Worm (Caenorhabditis elegans) whole organism, early embryonic: Measurements from ENCODE around the gene ttll-12.

ENCODE experiments used
- B0310.2 ChIP-seq: sonication (generic microtip); optimal IDR thresholded peaks from 2 replicates; lab custom pipeline; 2016; ENCODE audit warnings: mild to moderate bottlenecking, missing genetic modification characterization, missing compliant biosample characterization
- ama-1 ChIP-seq: fragments of 150-350 bp; optimal IDR thresholded peaks from 2 replicates; lab custom pipeline; 2014
- ceh-13 ChIP-seq: fragments of 200-800 bp; sonication (Bioruptor generic); optimal IDR thresholded peaks from 2 replicates; lab custom pipeline; 2018; ENCODE audit warnings: mild to moderate bottlenecking, missing genetic modification characterization, missing compliant biosample characterization
- flt-1 ChIP-seq: fragments of 200-800 bp; sonication (Bioruptor generic); IDR thresholded peaks from 2 replicates; pipeline ENCODE4 v1.3.6; 2022; ENCODE audit warnings: missing genetic modification characterization, missing compliant biosample characterization
- hmbx-1 ChIP-seq: sonication (generic microtip); optimal IDR thresholded peaks from 2 replicates; lab custom pipeline; 2016; ENCODE audit warnings: mild to moderate bottlenecking, missing genetic modification characterization, missing compliant biosample characterization
- hmg-4 ChIP-seq: fragments of 200-800 bp; sonication (Bioruptor generic); optimal IDR thresholded peaks from 2 replicates; lab custom pipeline; 2018; ENCODE audit warnings: mild to moderate bottlenecking, missing genetic modification characterization, missing compliant biosample characterization
- hnd-1 ChIP-seq: sonication (generic microtip); optimal IDR thresholded peaks from 2 replicates; lab custom pipeline; 2016; ENCODE audit warnings: missing genetic modification characterization, missing compliant biosample characterization

DNA sequence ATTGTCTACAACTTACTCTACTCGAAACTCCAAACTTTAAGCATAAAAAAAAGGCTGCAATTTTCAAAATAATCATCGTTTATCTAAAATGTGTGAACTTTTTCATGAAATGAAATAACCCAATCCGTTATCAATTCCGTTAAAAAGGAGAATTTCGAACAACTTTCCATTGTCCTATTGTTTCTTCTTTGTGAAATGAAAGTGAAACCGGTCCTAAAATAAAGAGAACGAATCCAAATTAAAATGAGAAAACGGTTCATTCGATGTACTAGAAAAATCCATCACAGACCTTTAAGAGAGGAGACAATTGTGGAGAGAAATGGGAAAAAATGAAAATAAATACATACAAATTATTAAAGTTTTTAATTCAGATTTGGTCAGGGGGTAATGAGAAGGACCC is 43.1 kb upstream of the ttll-12 start, which contains the start of gene C01G6.9:
- TF ChIP-seq hmg-4 (GFP tag; lab: Kevin White, UChicago) (no peak), hmbx-1 (tag; lab: Kevin White, UChicago) (no peak), ama-1 (lab: Kevin White, UChicago) (no peak), B0310.2 (tag; lab: Kevin White, UChicago) (no peak), ceh-13 (no peak), flt-1 (GFP tag; lab: Robert Waterston, UW) (no peak), hnd-1 (tag; lab: Kevin White, UChicago) (no peak)
